Worm (Caenorhabditis elegans): ENCODE results near the gene T24B8.7.

The T24B8.7 gene

DNA sequence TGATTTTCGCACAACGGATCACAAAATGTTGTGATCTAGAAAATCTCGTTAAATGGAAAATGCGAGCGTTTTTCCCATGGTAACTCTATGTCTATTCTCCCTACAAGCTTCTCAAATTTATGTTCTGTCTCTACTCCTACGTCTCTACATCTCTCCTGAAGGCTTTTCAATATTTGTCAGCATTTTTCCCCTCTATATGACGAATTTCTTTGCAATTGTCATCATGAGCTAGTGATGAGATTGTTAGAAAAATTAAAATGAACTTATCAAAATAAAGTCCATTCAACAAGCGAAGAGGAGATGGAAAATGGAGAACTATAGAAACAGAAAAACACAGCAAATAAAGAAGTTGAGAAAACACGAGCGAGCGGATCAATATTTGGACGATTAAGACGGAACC, 14.7 kb downstream of the T24B8.7 start:
- no peak for TF ChIP-seq tab-1 (GFP tag; IDR thresholded peaks at IDR 0.05)

DNA sequence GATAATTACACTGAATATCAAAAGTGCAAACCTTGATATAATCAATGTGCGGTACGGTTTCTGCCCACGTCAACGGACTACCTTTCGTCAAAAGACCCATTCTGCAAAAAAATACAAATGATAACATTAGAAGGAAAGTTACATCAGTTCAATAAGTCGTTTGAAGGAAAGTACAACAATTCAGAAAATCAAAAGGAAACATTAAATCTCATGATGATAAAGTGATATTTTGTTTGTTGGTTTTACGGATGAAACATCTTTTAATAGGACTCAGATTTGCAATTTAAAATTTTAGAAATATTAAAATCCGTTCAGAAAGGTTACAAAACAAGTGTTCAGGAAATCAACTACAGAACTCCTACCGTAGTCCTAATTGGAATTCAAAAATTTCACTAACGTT, 15.3 kb downstream of the T24B8.7 start, which contains the start of gene gcs-1:
Gene gcs-1, minus strand, starts transcription at position 101 of the 400 bp plus-strand sequence.
- TF ChIP-seq med-1 (GFP tag; optimal IDR thresholded peaks at IDR 0.05; ENCODE audit: insufficient read depth), result no peak
- no peak for TF ChIP-seq tab-1 (GFP tag; IDR thresholded peaks at IDR 0.05)
- TF ChIP-seq ztf-23 (GFP tag; IDR thresholded peaks at IDR 0.05), result no peak
- TF ChIP-seq ztf-29 (GFP tag; IDR thresholded peaks at IDR 0.05), result no peak
- TF ChIP-seq flt-1 (GFP tag; IDR thresholded peaks at IDR 0.05), result no peak
- TF ChIP-seq ref-1 (GFP tag; conservative IDR thresholded peaks at IDR 0.05), result no peak
- TF ChIP-seq cog-1 (tag; optimal IDR thresholded peaks at IDR 0.05), result no peak
- no peak for TF ChIP-seq klf-2 (GFP tag; conservative IDR thresholded peaks at IDR 0.05)
- no peak for TF ChIP-seq T22C8.4 (GFP tag; IDR thresholded peaks at IDR 0.05)

DNA sequence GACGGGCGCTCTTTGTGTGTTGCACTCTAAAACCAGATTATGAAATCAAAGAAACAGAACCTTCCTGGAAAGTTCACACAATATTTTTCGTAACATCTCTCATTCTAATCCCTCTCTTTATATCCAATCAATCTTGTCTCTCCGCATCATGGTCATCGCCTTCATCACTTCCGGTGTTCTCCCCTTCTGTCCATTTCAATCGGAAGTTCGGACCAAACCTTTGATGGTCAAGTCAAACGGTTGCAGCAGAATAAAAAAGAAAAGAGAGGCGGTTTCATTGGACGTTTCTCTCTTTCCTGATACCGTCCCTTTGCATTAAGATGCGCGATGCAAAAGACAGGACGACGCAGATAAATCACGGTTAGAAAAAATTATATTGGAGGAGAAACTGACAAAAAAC, 20.4 kb downstream of the T24B8.7 start:
- TF ChIP-seq T22C8.4 (GFP tag; IDR thresholded peaks at IDR 0.05) (no peak), flt-1 (GFP tag; IDR thresholded peaks at IDR 0.05) (no peak), ztf-23 (GFP tag; IDR thresholded peaks at IDR 0.05) (no peak), klf-2 (GFP tag; conservative IDR thresholded peaks at IDR 0.05) (no peak), tab-1 (GFP tag; IDR thresholded peaks at IDR 0.05) (no peak), ref-1 (GFP tag; conservative IDR thresholded peaks at IDR 0.05) (no peak), cog-1 (tag; optimal IDR thresholded peaks at IDR 0.05) (no peak), ztf-29 (GFP tag; IDR thresholded peaks at IDR 0.05) (no peak), med-1 (GFP tag; optimal IDR thresholded peaks at IDR 0.05; ENCODE audit: insufficient read depth) (no peak)

ce11 chrII:9031891-9032290, 21.6 kb downstream of the T24B8.7 start:
- no peak for TF ChIP-seq cog-1 (tag; optimal IDR thresholded peaks at IDR 0.05)
- no peak for TF ChIP-seq med-1 (GFP tag; optimal IDR thresholded peaks at IDR 0.05; ENCODE audit: insufficient read depth)
- TF ChIP-seq tab-1 (GFP tag; IDR thresholded peaks at IDR 0.05), result no peak
- TF ChIP-seq klf-2 (GFP tag; conservative IDR thresholded peaks at IDR 0.05), result no peak
- TF ChIP-seq ztf-29 (GFP tag; IDR thresholded peaks at IDR 0.05), result no peak
- no peak for TF ChIP-seq ztf-23 (GFP tag; IDR thresholded peaks at IDR 0.05)
- no peak for TF ChIP-seq flt-1 (GFP tag; IDR thresholded peaks at IDR 0.05)
- no peak for TF ChIP-seq T22C8.4 (GFP tag; IDR thresholded peaks at IDR 0.05)

- no peak for TF ChIP-seq T22C8.4 (GFP tag; IDR thresholded peaks at IDR 0.05)
- no peak for TF ChIP-seq flt-1 (GFP tag; IDR thresholded peaks at IDR 0.05)
- TF ChIP-seq med-1 (GFP tag; optimal IDR thresholded peaks at IDR 0.05; ENCODE audit: insufficient read depth), result no peak
- no peak for TF ChIP-seq ref-1 (GFP tag; conservative IDR thresholded peaks at IDR 0.05)
- no peak for TF ChIP-seq cog-1 (tag; optimal IDR thresholded peaks at IDR 0.05)
- no peak for TF ChIP-seq tab-1 (GFP tag; IDR thresholded peaks at IDR 0.05)
- no peak for TF ChIP-seq ztf-23 (GFP tag; IDR thresholded peaks at IDR 0.05)
These were observed 24.2 kb downstream of the T24B8.7 start, which contains the start of gene F37B12.1 for ce11 chrII:9029218-9029672. Gene F37B12.1, minus strand, starts transcription at chrII:9029268.

ce11 chrII:9028096-9028495, 25.4 kb downstream of the T24B8.7 start:
- no peak for TF ChIP-seq klf-2 (GFP tag; conservative IDR thresholded peaks at IDR 0.05)
- TF ChIP-seq cog-1 (tag; optimal IDR thresholded peaks at IDR 0.05), result no peak

- TF ChIP-seq flt-1 (GFP tag; IDR thresholded peaks at IDR 0.05) (no peak), ztf-23 (GFP tag; IDR thresholded peaks at IDR 0.05) (no peak), T22C8.4 (GFP tag; IDR thresholded peaks at IDR 0.05) (no peak), ztf-29 (GFP tag; IDR thresholded peaks at IDR 0.05) (no peak), cog-1 (tag; optimal IDR thresholded peaks at IDR 0.05) (no peak), klf-2 (GFP tag; conservative IDR thresholded peaks at IDR 0.05) (no peak), tab-1 (GFP tag; IDR thresholded peaks at IDR 0.05) (no peak), ref-1 (GFP tag; conservative IDR thresholded peaks at IDR 0.05) (no peak), med-1 (GFP tag; optimal IDR thresholded peaks at IDR 0.05; ENCODE audit: insufficient read depth) (no peak)
These were observed 27.1 kb downstream of the T24B8.7 start for ce11 chrII:9026348-9026747.

DNA sequence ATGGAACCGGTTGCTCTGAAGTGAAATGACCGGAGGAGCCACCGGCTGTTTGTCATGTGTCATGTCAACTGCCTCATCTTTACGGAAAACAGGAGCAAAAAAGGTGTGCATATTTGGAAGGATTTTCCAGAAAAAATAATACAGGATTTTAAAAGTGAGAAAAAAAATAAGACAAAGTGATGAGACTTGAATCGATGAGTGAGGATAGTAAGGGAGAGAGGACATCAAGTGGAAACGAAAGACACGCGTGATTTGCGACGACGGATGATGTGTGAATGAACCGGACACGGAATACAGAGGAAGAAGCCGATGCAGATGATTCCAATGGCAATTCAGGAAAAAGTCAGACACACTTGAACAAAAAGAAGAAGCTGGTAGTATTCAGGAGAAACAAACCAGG, 29.2 kb downstream of the T24B8.7 start:
- TF ChIP-seq klf-2 (GFP tag; conservative IDR thresholded peaks at IDR 0.05) (no peak), med-1 (GFP tag; optimal IDR thresholded peaks at IDR 0.05; ENCODE audit: insufficient read depth) (no peak), tab-1 (GFP tag; IDR thresholded peaks at IDR 0.05) (no peak), flt-1 (GFP tag; IDR thresholded peaks at IDR 0.05) (no peak), ztf-23 (GFP tag; IDR thresholded peaks at IDR 0.05) (no peak), ztf-29 (GFP tag; IDR thresholded peaks at IDR 0.05) (no peak), T22C8.4 (GFP tag; IDR thresholded peaks at IDR 0.05) (no peak), ref-1 (GFP tag; conservative IDR thresholded peaks at IDR 0.05) (no peak), cog-1 (tag; optimal IDR thresholded peaks at IDR 0.05) (no peak)

DNA sequence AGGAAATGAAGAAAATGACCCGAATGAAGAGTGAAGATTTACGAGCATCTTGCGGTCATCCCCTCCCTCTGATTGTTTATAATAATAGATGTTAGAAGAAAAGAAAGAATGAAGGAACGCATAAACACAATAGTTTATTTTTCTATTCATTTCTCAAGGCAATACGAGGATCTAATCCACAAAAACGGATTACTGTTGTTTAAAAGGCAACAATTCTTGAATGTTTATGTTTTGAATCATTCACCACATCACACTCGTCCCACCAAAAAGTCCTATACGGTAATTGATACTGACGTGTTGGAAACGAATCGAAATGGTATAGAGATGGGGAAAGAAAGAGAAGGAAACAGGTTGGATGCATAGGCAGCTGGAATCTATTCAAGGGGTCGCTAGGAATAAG, 31.8 kb downstream of the T24B8.7 start:
- TF ChIP-seq ref-1 (GFP tag; conservative IDR thresholded peaks at IDR 0.05), result no peak
- TF ChIP-seq med-1 (GFP tag; optimal IDR thresholded peaks at IDR 0.05; ENCODE audit: insufficient read depth), result no peak
- TF ChIP-seq klf-2 (GFP tag; conservative IDR thresholded peaks at IDR 0.05), result no peak
- TF ChIP-seq T22C8.4 (GFP tag; IDR thresholded peaks at IDR 0.05), result no peak
- no peak for TF ChIP-seq tab-1 (GFP tag; IDR thresholded peaks at IDR 0.05)
- no peak for TF ChIP-seq ztf-29 (GFP tag; IDR thresholded peaks at IDR 0.05)
- no peak for TF ChIP-seq flt-1 (GFP tag; IDR thresholded peaks at IDR 0.05)
- TF ChIP-seq cog-1 (tag; optimal IDR thresholded peaks at IDR 0.05), result no peak

DNA sequence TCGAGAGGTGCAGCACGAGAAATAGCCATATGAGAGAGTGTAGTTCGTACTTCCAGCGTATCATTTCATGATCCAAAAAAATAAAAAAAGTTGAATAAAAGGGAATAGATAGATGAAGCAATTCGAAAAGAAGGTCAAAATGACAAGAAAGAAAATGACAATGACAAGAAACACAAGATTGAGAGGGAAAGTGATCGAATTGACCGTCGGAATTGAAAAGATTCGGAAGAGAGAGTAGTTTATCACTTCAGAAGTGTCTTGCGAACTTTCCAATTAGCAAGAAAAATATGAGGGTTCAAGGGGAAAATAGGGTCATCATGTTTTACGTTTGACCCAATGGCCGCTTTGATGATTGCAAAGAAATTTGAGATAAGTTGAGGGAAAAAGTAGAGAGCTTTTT, 33.8 kb downstream of the T24B8.7 start, which contains the start of gene dep-1:
Gene dep-1, minus strand, starts transcription at position 95 of the 400 bp plus-strand sequence.
- TF ChIP-seq klf-2 (GFP tag; conservative IDR thresholded peaks at IDR 0.05), result no peak

DNA sequence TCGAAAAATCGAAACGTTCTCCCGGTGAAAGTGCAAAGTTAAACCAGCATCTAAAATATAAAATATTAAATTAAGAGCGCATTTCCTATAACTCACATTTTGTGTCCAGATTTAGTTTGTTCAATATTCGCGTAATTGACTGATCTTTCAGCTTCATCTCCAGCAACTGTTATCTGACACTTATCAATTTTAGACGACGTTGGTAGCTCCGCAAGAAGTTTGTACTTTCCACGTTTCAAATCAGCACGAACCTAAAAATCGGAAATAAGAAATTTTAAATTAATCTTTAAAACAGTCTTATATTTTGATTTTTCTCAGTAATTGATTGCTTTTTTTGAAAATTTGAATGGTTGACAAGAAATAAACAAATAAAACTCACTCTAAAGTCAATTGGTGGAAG, 35.8 kb downstream of the T24B8.7 start:
- TF ChIP-seq cog-1 (tag; optimal IDR thresholded peaks at IDR 0.05) (no peak), ref-1 (GFP tag; conservative IDR thresholded peaks at IDR 0.05) (no peak), ztf-23 (GFP tag; IDR thresholded peaks at IDR 0.05) (no peak), klf-2 (GFP tag; conservative IDR thresholded peaks at IDR 0.05) (no peak), med-1 (GFP tag; optimal IDR thresholded peaks at IDR 0.05; ENCODE audit: insufficient read depth) (no peak), T22C8.4 (GFP tag; IDR thresholded peaks at IDR 0.05) (no peak), tab-1 (GFP tag; IDR thresholded peaks at IDR 0.05) (no peak), flt-1 (GFP tag; IDR thresholded peaks at IDR 0.05) (no peak), ztf-29 (GFP tag; IDR thresholded peaks at IDR 0.05) (no peak)
